Worm (Caenorhabditis elegans) whole organism, late embryonic: ENCODE results near the gene K06A4.10.
A peak's percentile ranks its signal among the peaks of the same experiment; 100 is the strongest.

ENCODE experiments used
- C38D4.7 ChIP-seq: fragments of 200-800 bp; sonication (Bioruptor generic); optimal IDR thresholded peaks from 2 replicates; lab custom pipeline; 2018; ENCODE audit warnings: mild to moderate bottlenecking, missing genetic modification characterization, moderate library complexity, missing compliant biosample characterization
- K02D7.2 ChIP-seq: sonication (generic microtip); optimal IDR thresholded peaks from 2 replicates; lab custom pipeline; 2017; ENCODE audit warnings: mild to moderate bottlenecking, missing genetic modification characterization, missing compliant biosample characterization
- T23F11.4 ChIP-seq: fragments of 200-800 bp; sonication (Bioruptor generic); optimal IDR thresholded peaks from 2 replicates; lab custom pipeline; 2018; ENCODE audit warnings: mild to moderate bottlenecking, missing genetic modification characterization, missing compliant biosample characterization
- Y22D7AL.16 ChIP-seq: sonication (generic microtip); optimal IDR thresholded peaks from 2 replicates; lab custom pipeline; 2016; ENCODE audit warnings: missing genetic modification characterization, missing compliant biosample characterization
- ama-1 ChIP-seq: fragments of 150-350 bp; optimal IDR thresholded peaks from 2 replicates; lab custom pipeline; 2014
- ceh-18 ChIP-seq: sonication (generic microtip); optimal IDR thresholded peaks from 2 replicates; lab custom pipeline; 2016; ENCODE audit warnings: missing genetic modification characterization, missing compliant biosample characterization
- ceh-2 ChIP-seq: sonication (generic microtip); optimal IDR thresholded peaks from 2 replicates; lab custom pipeline; 2016; ENCODE audit warnings: missing genotype, missing genetic modification characterization, missing compliant biosample characterization
- ceh-22 ChIP-seq: sonication (generic microtip); optimal IDR thresholded peaks from 2 replicates; lab custom pipeline; 2017; ENCODE audit warnings: missing biosample characterization, missing genetic modification characterization
- ceh-34 ChIP-seq: sonication (generic microtip); optimal IDR thresholded peaks from 2 replicates; lab custom pipeline; 2016; ENCODE audit warnings: mild to moderate bottlenecking, missing genetic modification characterization, missing compliant biosample characterization
- ceh-48 ChIP-seq: sonication (generic microtip); optimal IDR thresholded peaks from 2 replicates; lab custom pipeline; 2016; ENCODE audit warnings: missing genetic modification characterization, inconsistent platforms, missing compliant biosample characterization
- dmd-4 ChIP-seq: sonication (generic microtip); optimal IDR thresholded peaks from 2 replicates; lab custom pipeline; 2016; ENCODE audit warnings: borderline replicate concordance, missing genetic modification characterization, missing compliant biosample characterization
- elt-2 ChIP-seq: sonication (generic microtip); optimal IDR thresholded peaks from 2 replicates; lab custom pipeline; 2016; ENCODE audit warnings: missing genetic modification reagents, missing genetic modification characterization, missing compliant biosample characterization
- ets-4 ChIP-seq: sonication (generic microtip); optimal IDR thresholded peaks from 2 replicates; lab custom pipeline; 2016; ENCODE audit warnings: missing genetic modification characterization, missing compliant biosample characterization
- fax-1 ChIP-seq: sonication (generic microtip); optimal IDR thresholded peaks from 2 replicates; lab custom pipeline; 2016; ENCODE audit warnings: missing genotype, missing genetic modification characterization, missing compliant biosample characterization
- fkh-6 ChIP-seq: sonication (generic microtip); optimal IDR thresholded peaks from 2 replicates; lab custom pipeline; 2016; ENCODE audit warnings: missing genetic modification characterization, missing compliant biosample characterization
- hlh-13 ChIP-seq: fragments of 200-800 bp; sonication (Bioruptor generic); optimal IDR thresholded peaks from 2 replicates; lab custom pipeline; 2018; ENCODE audit warnings: mild to moderate bottlenecking, missing genetic modification characterization, missing compliant biosample characterization
- lim-6 ChIP-seq: sonication (generic microtip); optimal IDR thresholded peaks from 2 replicates; lab custom pipeline; 2016; ENCODE audit warnings: missing genetic modification characterization, missing compliant biosample characterization
- madf-2 ChIP-seq: sonication (generic microtip); optimal IDR thresholded peaks from 2 replicates; lab custom pipeline; 2017; ENCODE audit warnings: missing genetic modification characterization, missing compliant biosample characterization
- nhr-11 ChIP-seq: fragments of 150-350 bp; optimal IDR thresholded peaks from 2 replicates; lab custom pipeline; 2014; ENCODE audit warnings: missing biosample characterization, missing genetic modification characterization
- nhr-232 ChIP-seq: sonication (generic microtip); optimal IDR thresholded peaks from 2 replicates; lab custom pipeline; 2016; ENCODE audit warnings: missing genetic modification characterization, missing compliant biosample characterization
- odd-2 ChIP-seq: sonication (generic microtip); optimal IDR thresholded peaks from 2 replicates; lab custom pipeline; 2017; ENCODE audit warnings: antibody characterized with exemption, mild to moderate bottlenecking, missing genetic modification characterization, missing compliant biosample characterization
- pag-3 ChIP-seq: sonication (generic microtip); optimal IDR thresholded peaks from 2 replicates; lab custom pipeline; 2016; ENCODE audit warnings: missing compliant biosample characterization, missing genetic modification characterization, borderline replicate concordance
- pax-1 ChIP-seq: fragments of 150-350 bp; optimal IDR thresholded peaks from 2 replicates; lab custom pipeline; 2014; ENCODE audit warnings: missing biosample characterization, missing genetic modification characterization
- pha-2 ChIP-seq: sonication (generic microtip); optimal IDR thresholded peaks from 2 replicates; lab custom pipeline; 2017; ENCODE audit warnings: mild to moderate bottlenecking, missing genetic modification characterization, missing compliant biosample characterization
- pqm-1 ChIP-seq: sonication (generic microtip); optimal IDR thresholded peaks from 2 replicates; lab custom pipeline; 2016; ENCODE audit warnings: missing genetic modification characterization, missing compliant biosample characterization
- ref-2 ChIP-seq: sonication (generic microtip); optimal IDR thresholded peaks from 2 replicates; lab custom pipeline; 2016; ENCODE audit warnings: missing genetic modification characterization, missing compliant biosample characterization
- rnt-1 ChIP-seq: sonication (generic microtip); optimal IDR thresholded peaks from 2 replicates; lab custom pipeline; 2016; ENCODE audit warnings: missing genetic modification characterization, missing compliant biosample characterization
- sox-2 ChIP-seq: fragments of 200-800 bp; sonication (Bioruptor generic); IDR thresholded peaks from 2 replicates; pipeline ENCODE4 v1.3.6; 2022; ENCODE audit warnings: missing genetic modification reagents, missing genetic modification characterization, missing compliant biosample characterization
- unc-3 ChIP-seq, 2 experiments: fragments of 200-800 bp in 1 of 2; sonication (Bioruptor generic) in 1 of 2; sonication (generic microtip) in 1 of 2; conservative IDR thresholded peaks in 1 of 2; optimal IDR thresholded peaks in 1 of 2; 2 replicates each; pipeline versions ENCODE4 v1.3.6 to Lab custom; 2016 to 2022; ENCODE audit warnings: missing compliant biosample characterization in 2 of 2, missing genetic modification characterization in 2 of 2, missing genetic modification reagents in 1 of 2
- unc-42 ChIP-seq: sonication (generic microtip); optimal IDR thresholded peaks from 2 replicates; lab custom pipeline; 2016; ENCODE audit warnings: missing genotype, missing genetic modification characterization, missing compliant biosample characterization
- zip-5 ChIP-seq: sonication (generic microtip); optimal IDR thresholded peaks from 2 replicates; lab custom pipeline; 2016; ENCODE audit warnings: missing genetic modification characterization, missing compliant biosample characterization

The K06A4.10 gene

ce11 chrV:9496742-9497141 is 7.1 kb upstream of the K06A4.10 start, which contains the start of gene gsnl-1:
gsnl-1 (plus strand) TSS chrV:9497042.
- TF ChIP-seq ref-2 (tag; lab: Kevin White, UChicago) (no peak), ets-4 (no peak), ama-1 (lab: Kevin White, UChicago) (no peak), sox-2 (no peak)
- TF ChIP-seq, all 69 proteins: peak for 0

ce11 chrV:9492460-9492859 is 2.9 kb upstream of the K06A4.10 start:
- TF ChIP-seq C38D4.7 (GFP tag; lab: Kevin White, UChicago) (no peak), T23F11.4 (no peak)

- TF ChIP-seq elt-2 (peak; percentile 37), nhr-232 (no peak)
Observed at ce11 chrV:9491440-9492160, 2.0 kb upstream of the K06A4.10 start, which contains the start of gene K06A4.7. K06A4.7 (minus strand) TSS chrV:9491490.

ce11 chrV:9485508-9485907 is 4.1 kb downstream of the K06A4.10 start:
- no peak for TF ChIP-seq ceh-18
- TF ChIP-seq pqm-1, result no peak
- no peak for TF ChIP-seq ama-1 (lab: Kevin White, UChicago)
- no peak for TF ChIP-seq pax-1
- no peak for TF ChIP-seq fkh-6 (tag; lab: Kevin White, UChicago)
- no peak for TF ChIP-seq lim-6 (tag; lab: Kevin White, UChicago)
- TF ChIP-seq ceh-22 (tag; lab: Kevin White, UChicago), result no peak
- TF ChIP-seq ets-4, result no peak
- no peak for TF ChIP-seq ceh-2 (tag; lab: Kevin White, UChicago)
- no peak for TF ChIP-seq nhr-11
- no peak for TF ChIP-seq pag-3 (tag; lab: Kevin White, UChicago)
- TF ChIP-seq C38D4.7 (GFP tag; lab: Kevin White, UChicago), result no peak
- no peak for TF ChIP-seq ceh-34
- TF ChIP-seq ref-2 (tag; lab: Kevin White, UChicago), result no peak

- peak; percentile 75 for TF ChIP-seq unc-42 (tag; lab: Kevin White, UChicago)
- no peak for TF ChIP-seq pha-2 (tag; lab: Kevin White, UChicago)
- no peak for TF ChIP-seq fax-1
Observed at ce11 chrV:9483738-9484256, 5.8 kb downstream of the K06A4.10 start, which contains the start of gene K06A4.2. K06A4.2 (plus strand) TSS chrV:9484206.

- TF ChIP-seq odd-2, result no peak
- TF ChIP-seq unc-3 (GFP tag; conservative IDR thresholded peaks at IDR 0.05; lab: Robert Waterston, UW), result no peak
- TF ChIP-seq unc-3 (tag; optimal IDR thresholded peaks at IDR 0.05; lab: Kevin White, UChicago), result no peak
- TF ChIP-seq lim-6 (tag; lab: Kevin White, UChicago), result no peak
- TF ChIP-seq madf-2 (tag; lab: Kevin White, UChicago), result no peak
- TF ChIP-seq ceh-48 (tag; lab: Kevin White, UChicago), result no peak
- no peak for TF ChIP-seq ets-4
- TF ChIP-seq hlh-13, result no peak
Observed at ce11 chrV:9480566-9480965, 9.0 kb downstream of the K06A4.10 start, which contains the start of gene K06A4.6. K06A4.6 (minus strand) TSS chrV:9480666.

- no peak for TF ChIP-seq nhr-232
- no peak for TF ChIP-seq rnt-1
- TF ChIP-seq madf-2 (tag; lab: Kevin White, UChicago), result no peak
- no peak for TF ChIP-seq dmd-4
- no peak for TF ChIP-seq ref-2 (tag; lab: Kevin White, UChicago)
- TF ChIP-seq nhr-11, result no peak
- no peak for TF ChIP-seq elt-2
- no peak for TF ChIP-seq pqm-1
- no peak for TF ChIP-seq sox-2
- TF ChIP-seq hlh-13, result no peak
- TF ChIP-seq ceh-2 (tag; lab: Kevin White, UChicago), result no peak
- TF ChIP-seq zip-5 (tag; lab: Kevin White, UChicago), result no peak
- TF ChIP-seq Y22D7AL.16 (tag; lab: Kevin White, UChicago), result no peak
- no peak for TF ChIP-seq K02D7.2 (tag; lab: Kevin White, UChicago)
Observed at ce11 chrV:9477863-9478262, 11.7 kb downstream of the K06A4.10 start, which contains the start of gene nas-3. nas-3 (plus strand) TSS chrV:9478163.
